Fruit fly (Drosophila melanogaster) Kc167 (cell line): ENCODE results near the gene CG8526.

Experiments used
- Myc ChIP-seq: fragments of >200 bp; optimal IDR thresholded peaks from 2 replicates; lab custom pipeline; 2017; ENCODE audit warnings: missing external identifiers
- Sin3A ChIP-seq: fragments of >200 bp; optimal IDR thresholded peaks from 2 replicates; lab custom pipeline; 2018; ENCODE audit warnings: missing external identifiers
- h ChIP-seq: fragments of >200 bp; optimal IDR thresholded peaks from 3 replicates; lab custom pipeline; 2018; ENCODE audit warnings: missing external identifiers
- insv ChIP-seq: fragments of >200 bp; optimal IDR thresholded peaks from 3 replicates; lab custom pipeline; 2018; ENCODE audit warnings: missing external identifiers
- psq ChIP-seq: fragments of >200 bp; optimal IDR thresholded peaks from 2 replicates; lab custom pipeline; 2017; ENCODE audit warnings: missing external identifiers
- ttk ChIP-seq: sonication (Bioruptor generic); optimal IDR thresholded peaks from 2 replicates; lab custom pipeline; 2017; ENCODE audit warnings: missing external identifiers

dm6 chr3R:9823723-9824122 lies 22.6 kb downstream of the CG8526 start, which contains the start of gene CG34302:
- TF ChIP-seq h (lab: Kevin White, UChicago) (no peak), psq (lab: Kevin White, UChicago) (no peak), insv (no peak), Sin3A (lab: Kevin White, UChicago) (no peak), Myc (lab: Kevin White, UChicago) (no peak), ttk (no peak)
